Fruit fly (Drosophila melanogaster) whole organism, prepupa: ENCODE data around the gene CG46427.

Experiments used
- Blimp-1 ChIP-seq: fragments of 200-800 bp; sonication (Bioruptor generic); optimal IDR thresholded peaks from 3 replicates; lab custom pipeline; 2017; ENCODE audit warnings: missing biosample characterization, missing genetic modification characterization, mild to moderate bottlenecking, moderate library complexity, missing genetic modification reagents
- CG10669 ChIP-seq: fragments of 200-800 bp; sonication (Bioruptor generic); optimal IDR thresholded peaks from 3 replicates; lab custom pipeline; 2018; ENCODE audit warnings: missing biosample characterization, mild to moderate bottlenecking, missing genetic modification characterization, moderate library complexity
- CG11294 ChIP-seq: fragments of 200-800 bp; sonication (Bioruptor generic); IDR thresholded peaks from 2 replicates; pipeline ENCODE4 v1.3.6; 2022; ENCODE audit warnings: missing biosample characterization, missing genetic modification characterization
- CG11762 ChIP-seq: fragments of 200-800 bp; sonication (Bioruptor generic); optimal IDR thresholded peaks from 3 replicates; lab custom pipeline; 2016; ENCODE audit warnings: missing biosample characterization, missing genetic modification characterization; ENCODE audit not compliant: insufficient read depth
- CG15336 ChIP-seq: fragments of 200-800 bp; sonication (Bioruptor generic); IDR thresholded peaks from 2 replicates; pipeline ENCODE4 v1.3.6; 2022; ENCODE audit warnings: missing biosample characterization, missing genetic modification characterization
- CG16779 ChIP-seq: fragments of 200-800 bp; sonication (Bioruptor generic); optimal IDR thresholded peaks from 3 replicates; lab custom pipeline; 2017; ENCODE audit warnings: missing biosample characterization, mild to moderate bottlenecking, missing genetic modification characterization
- CG3032 ChIP-seq: fragments of 200-800 bp; optimal IDR thresholded peaks from 2 replicates; lab custom pipeline; 2019; ENCODE audit warnings: missing biosample characterization, mild to moderate bottlenecking, missing genetic modification characterization, moderate library complexity
- CG31627 ChIP-seq: fragments of 200-800 bp; sonication (Bioruptor generic); optimal IDR thresholded peaks from 3 replicates; lab custom pipeline; 2016; ENCODE audit warnings: missing biosample characterization, missing genetic modification characterization
- CG34406 ChIP-seq: fragments of 200-800 bp; sonication (Bioruptor generic); optimal IDR thresholded peaks from 3 replicates; lab custom pipeline; 2016; ENCODE audit warnings: missing biosample characterization, missing genetic modification characterization
- CG3919 ChIP-seq: fragments of 200-800 bp; sonication (Bioruptor generic); optimal IDR thresholded peaks from 3 replicates; lab custom pipeline; 2016; ENCODE audit warnings: missing biosample characterization, missing genetic modification characterization
- CG6163 ChIP-seq: fragments of 200-800 bp; sonication (Bioruptor generic); IDR thresholded peaks from 3 replicates; pipeline ENCODE4 v1.3.6; 2022; ENCODE audit warnings: missing biosample characterization, missing genetic modification characterization
- CG6276 ChIP-seq: fragments of 200-800 bp; sonication (Bioruptor generic); optimal IDR thresholded peaks from 2 replicates; lab custom pipeline; 2017; ENCODE audit warnings: missing biosample characterization, mild to moderate bottlenecking, missing genetic modification characterization
- CG6792 ChIP-seq: fragments of 200-800 bp; sonication (Bioruptor generic); optimal IDR thresholded peaks from 3 replicates; lab custom pipeline; 2016; ENCODE audit warnings: missing biosample characterization, missing genetic modification characterization
- CG6808 ChIP-seq: fragments of 200-800 bp; sonication (Bioruptor generic); optimal IDR thresholded peaks from 3 replicates; lab custom pipeline; 2017; ENCODE audit warnings: missing biosample characterization, missing genetic modification characterization, mild to moderate bottlenecking, moderate library complexity, missing genetic modification reagents
- CG6854 ChIP-seq: fragments of 200-800 bp; sonication (Bioruptor generic); optimal IDR thresholded peaks from 2 replicates; lab custom pipeline; 2017; ENCODE audit warnings: missing biosample characterization, mild to moderate bottlenecking, missing genetic modification characterization
- CG7368 ChIP-seq: fragments of 200-800 bp; sonication (Bioruptor generic); optimal IDR thresholded peaks from 3 replicates; lab custom pipeline; 2016; ENCODE audit warnings: missing biosample characterization, missing genetic modification characterization
- CG8119 ChIP-seq: fragments of 200-800 bp; sonication (Bioruptor generic); IDR thresholded peaks from 3 replicates; pipeline ENCODE4 v1.3.6; 2022; ENCODE audit warnings: missing biosample characterization, missing genetic modification characterization
- CG8319 ChIP-seq: fragments of 200-800 bp; sonication (Bioruptor generic); optimal IDR thresholded peaks from 3 replicates; lab custom pipeline; 2016; ENCODE audit warnings: missing biosample characterization, missing genetic modification characterization
- CG8632 ChIP-seq: fragments of 200-800 bp; sonication (Bioruptor generic); optimal IDR thresholded peaks from 3 replicates; lab custom pipeline; 2016; ENCODE audit warnings: missing biosample characterization, missing genetic modification characterization
- CG9139 ChIP-seq: fragments of 200-800 bp; sonication (Bioruptor generic); optimal IDR thresholded peaks from 3 replicates; lab custom pipeline; 2017; ENCODE audit warnings: missing biosample characterization, mild to moderate bottlenecking, missing genetic modification characterization
- Eip75B ChIP-seq: fragments of 200-800 bp; sonication (Bioruptor generic); optimal IDR thresholded peaks from 3 replicates; lab custom pipeline; 2016; ENCODE audit warnings: missing biosample characterization, missing genetic modification characterization
- Eip78C ChIP-seq: fragments of 200-800 bp; sonication (Bioruptor generic); peaks from one replicate; lab custom pipeline; 2016; ENCODE audit warnings: missing biosample characterization, missing genetic modification characterization
- Eip93F ChIP-seq: fragments of 200-800 bp; sonication (Bioruptor generic); optimal IDR thresholded peaks from 2 replicates; lab custom pipeline; 2016; ENCODE audit warnings: missing biosample characterization, mild to moderate bottlenecking, missing genetic modification characterization
- Ets96B ChIP-seq: fragments of 200-800 bp; optimal IDR thresholded peaks from 2 replicates; lab custom pipeline; 2019; ENCODE audit warnings: missing biosample characterization, mild to moderate bottlenecking, missing genetic modification characterization, moderate library complexity
- Gug ChIP-seq: fragments of 200-800 bp; sonication (Bioruptor generic); IDR thresholded peaks from 2 replicates; pipeline ENCODE4 v1.3.6; 2022; ENCODE audit warnings: missing biosample characterization, missing genetic modification characterization
- Hr38 ChIP-seq: sonication (Bioruptor generic); optimal IDR thresholded peaks from 2 replicates; lab custom pipeline; 2016; ENCODE audit warnings: missing biosample characterization, missing genetic modification characterization
- Hr39 ChIP-seq: fragments of 200-800 bp; sonication (Bioruptor generic); optimal IDR thresholded peaks from 2 replicates; lab custom pipeline; 2016; ENCODE audit warnings: missing biosample characterization, missing genetic modification characterization
- OdsH ChIP-seq: fragments of 200-800 bp; sonication (Bioruptor generic); optimal IDR thresholded peaks from 3 replicates; lab custom pipeline; 2016; ENCODE audit warnings: missing biosample characterization, missing genetic modification characterization
- Smox ChIP-seq: fragments of 200-800 bp; sonication (Bioruptor generic); optimal IDR thresholded peaks from 3 replicates; lab custom pipeline; 2016; ENCODE audit warnings: missing biosample characterization, missing genetic modification characterization
- Sox14 ChIP-seq: fragments of 200-800 bp; sonication (Bioruptor generic); optimal IDR thresholded peaks from 3 replicates; lab custom pipeline; 2016; ENCODE audit warnings: missing biosample characterization, missing genetic modification characterization
- acj6 ChIP-seq: fragments of 200-800 bp; sonication (Bioruptor generic); optimal IDR thresholded peaks from 3 replicates; lab custom pipeline; 2016; ENCODE audit warnings: missing biosample characterization, missing genetic modification characterization
- cyc ChIP-seq: fragments of 200-800 bp; sonication (Bioruptor generic); optimal IDR thresholded peaks from 3 replicates; lab custom pipeline; 2016; ENCODE audit warnings: missing biosample characterization, missing genetic modification characterization
- esn ChIP-seq: fragments of 200-800 bp; sonication (Bioruptor generic); optimal IDR thresholded peaks from 2 replicates; lab custom pipeline; 2016; ENCODE audit warnings: missing biosample characterization, mild to moderate bottlenecking, missing genetic modification characterization, moderate library complexity
- fd59A ChIP-seq: fragments of 200-800 bp; sonication (Bioruptor generic); optimal IDR thresholded peaks from 2 replicates; lab custom pipeline; 2017; ENCODE audit warnings: missing biosample characterization, mild to moderate bottlenecking, missing genetic modification characterization, missing genetic modification reagents
- fd85E ChIP-seq: fragments of 200-800 bp; sonication (Bioruptor generic); optimal IDR thresholded peaks from 3 replicates; lab custom pipeline; 2016; ENCODE audit warnings: missing biosample characterization, missing genetic modification characterization
- net ChIP-seq: fragments of 200-800 bp; sonication (Bioruptor generic); optimal IDR thresholded peaks from 3 replicates; lab custom pipeline; 2016; ENCODE audit warnings: missing biosample characterization, missing genetic modification characterization
- pdm3 ChIP-seq: fragments of 200-800 bp; sonication (Bioruptor generic); optimal IDR thresholded peaks from 3 replicates; lab custom pipeline; 2016; ENCODE audit warnings: missing biosample characterization, missing genetic modification characterization
- salr ChIP-seq, 2 experiments: fragments of 200-800 bp; sonication (Bioruptor generic); optimal IDR thresholded peaks; 3 replicates each; lab custom pipeline; 2016 to 2018; ENCODE audit warnings: missing biosample characterization in 2 of 2, missing genetic modification characterization in 2 of 2, mild to moderate bottlenecking in 1 of 2
- spab ChIP-seq: fragments of 200-800 bp; sonication (Bioruptor generic); optimal IDR thresholded peaks from 2 replicates; lab custom pipeline; 2017; ENCODE audit warnings: missing biosample characterization, mild to moderate bottlenecking, missing genetic modification characterization, missing genetic modification reagents
- ss ChIP-seq, 2 experiments: fragments of 200-800 bp; sonication (Bioruptor generic); optimal IDR thresholded peaks; 2 replicates in 1 of 2; 3 replicates in 1 of 2; lab custom pipeline; 2017 to 2018; ENCODE audit warnings: mild to moderate bottlenecking in 2 of 2, missing biosample characterization in 2 of 2, missing genetic modification characterization in 2 of 2, moderate library complexity in 1 of 2
- svp ChIP-seq: fragments of 200-800 bp; sonication (Bioruptor generic); peaks from one replicate; lab custom pipeline; 2016; ENCODE audit warnings: missing biosample characterization, missing genetic modification characterization
- vri ChIP-seq: fragments of 200-800 bp; sonication (Bioruptor generic); optimal IDR thresholded peaks from 3 replicates; lab custom pipeline; 2016; ENCODE audit warnings: missing biosample characterization, mild to moderate bottlenecking, missing genetic modification characterization

Gene CG46427

DNA sequence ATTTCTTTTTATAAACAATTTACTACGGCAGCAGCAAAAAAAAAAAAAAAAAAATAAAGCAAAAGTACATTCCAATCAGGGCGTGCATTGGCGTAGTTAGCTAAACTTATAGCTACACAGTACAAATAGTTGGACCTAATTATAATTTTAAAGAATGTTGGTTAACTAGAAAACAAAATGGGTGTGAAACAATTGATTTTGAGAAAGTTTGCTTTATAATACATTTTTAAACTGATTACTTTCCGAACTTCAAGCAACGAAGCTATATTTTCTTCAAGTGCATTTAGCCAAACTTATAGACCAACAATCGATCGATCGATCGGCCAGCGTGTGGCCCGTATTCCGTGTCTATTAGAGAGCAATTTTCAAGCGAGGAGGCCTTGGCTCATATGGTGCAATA, 12.4 kb upstream of the CG46427 start (continued):
- TF ChIP-seq CG9139 (GFP tag; lab: Kevin White, UChicago) (no peak), CG6163 (peak; percentile 70), fd59A (GFP tag; lab: Kevin White, UChicago) (no peak), CG8632 (GFP tag; lab: Kevin White, UChicago) (peak; percentile 29), Hr38 (GFP tag; lab: Kevin White, UChicago) (no peak), net (GFP tag; lab: Kevin White, UChicago) (peak; percentile 30), OdsH (GFP tag; lab: Kevin White, UChicago) (peak; percentile 53), CG6276 (no peak), svp (GFP tag; lab: Kevin White, UChicago) (peak; percentile 51), fd85E (GFP tag; lab: Kevin White, UChicago) (no peak), Eip75B (GFP tag; lab: Kevin White, UChicago) (no peak), esn (GFP tag; lab: Kevin White, UChicago) (peak; percentile 3), CG3032 (tag; lab: Kevin White, UChicago) (peak; percentile 23)

dm6 chr3R:12450713-12451259, 11.8 kb upstream of the CG46427 start:
- TF ChIP-seq vri (GFP tag; lab: Kevin White, UChicago) (peak; percentile 81), CG15336 (no peak), ss (GFP tag; optimal IDR thresholded peaks at IDR 0.05; lab: Kevin White, UChicago) (no peak), Hr39 (GFP tag; lab: Kevin White, UChicago) (no peak), Blimp-1 (no peak), Eip78C (GFP tag; lab: Kevin White, UChicago) (peak; percentile 37), Gug (GFP tag; lab: Robert Waterston, UW) (no peak), OdsH (GFP tag; lab: Kevin White, UChicago) (no peak), esn (GFP tag; lab: Kevin White, UChicago) (no peak), CG8632 (GFP tag; lab: Kevin White, UChicago) (no peak), CG8319 (no peak), Eip93F (GFP tag; lab: Kevin White, UChicago) (peak; percentile 47), CG7368 (no peak)

DNA sequence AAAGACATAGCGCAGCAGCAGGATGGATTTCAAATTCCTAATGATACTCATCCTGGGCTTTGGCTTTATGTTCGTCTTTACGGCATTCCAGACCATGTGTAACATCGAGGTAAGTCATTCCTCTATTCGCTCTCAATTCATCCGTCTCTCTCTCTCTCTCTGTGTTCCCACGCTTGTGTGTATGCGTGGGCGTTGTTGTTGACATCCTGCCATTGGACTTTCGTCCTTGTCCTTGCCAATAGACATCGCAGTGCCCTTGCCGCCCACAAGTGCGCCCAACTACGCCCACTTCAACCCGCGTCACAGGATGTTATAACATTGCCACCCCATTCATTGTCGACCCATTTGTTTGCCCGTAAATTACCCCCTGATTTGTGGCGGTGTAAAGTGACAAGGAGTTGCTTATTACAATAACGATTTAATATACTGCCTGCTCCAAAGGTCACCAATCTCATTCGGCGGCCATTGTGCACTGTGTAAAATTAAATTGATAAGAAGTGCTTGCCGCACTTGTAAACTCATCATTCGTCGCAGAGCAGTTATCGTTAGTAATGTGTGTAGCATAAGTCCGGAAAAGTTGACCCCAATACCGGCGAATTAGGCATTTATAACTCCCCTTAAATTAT, 10.8 kb upstream of the CG46427 start:
- peak; percentile 21 for TF ChIP-seq Sox14
- peak; percentile 2 for TF ChIP-seq CG6854 (GFP tag; lab: Kevin White, UChicago)
- no peak for TF ChIP-seq CG11762
- peak; percentile 94 for TF ChIP-seq svp (GFP tag; lab: Kevin White, UChicago)
- peak; percentile 8 for TF ChIP-seq net (GFP tag; lab: Kevin White, UChicago)
- TF ChIP-seq Smox, result no peak
- TF ChIP-seq acj6 (GFP tag; lab: Kevin White, UChicago), result no peak
- peak; percentile 1 for TF ChIP-seq spab (GFP tag; lab: Kevin White, UChicago)
- peak in 1 of 2 experiments; percentile 44 for TF ChIP-seq ss (GFP tag; optimal IDR thresholded peaks at IDR 0.05; lab: Kevin White, UChicago)
- peak; percentile 6 for TF ChIP-seq CG9139 (GFP tag; lab: Kevin White, UChicago)
- TF ChIP-seq CG3919, result peak; percentile 21
- no peak for TF ChIP-seq salr (GFP tag; optimal IDR thresholded peaks at IDR 0.05; lab: Kevin White, UChicago)
- peak; percentile 52 for TF ChIP-seq Eip78C (GFP tag; lab: Kevin White, UChicago)
- TF ChIP-seq CG8119, result no peak
- no peak for TF ChIP-seq CG8632 (GFP tag; lab: Kevin White, UChicago)
- peak; percentile 20 for TF ChIP-seq CG10669 (GFP tag; lab: Kevin White, UChicago)

- peak; percentile 99 for TF ChIP-seq CG6808
- TF ChIP-seq ss (GFP tag; optimal IDR thresholded peaks at IDR 0.05; lab: Kevin White, UChicago), result peak; percentile 100
- TF ChIP-seq Eip93F (GFP tag; lab: Kevin White, UChicago), result peak; percentile 100
- peak; percentile 99 for TF ChIP-seq CG16779 (tag; lab: Kevin White, UChicago)
- TF ChIP-seq pdm3, result peak; percentile 100
- peak; percentile 100 for TF ChIP-seq spab (GFP tag; lab: Kevin White, UChicago)
- peak; percentile 100 for TF ChIP-seq CG3032 (tag; lab: Kevin White, UChicago)
- peak; percentile 100 for TF ChIP-seq esn (GFP tag; lab: Kevin White, UChicago)
- TF ChIP-seq CG8119, result peak; percentile 100
- TF ChIP-seq CG6792 (GFP tag; lab: Kevin White, UChicago), result peak; percentile 100
- TF ChIP-seq Eip78C (GFP tag; lab: Kevin White, UChicago), result peak; percentile 100
- TF ChIP-seq Eip75B (GFP tag; lab: Kevin White, UChicago), result peak; percentile 100
- peak; percentile 100 for TF ChIP-seq Gug (GFP tag; lab: Robert Waterston, UW)
- TF ChIP-seq CG34406 (GFP tag; lab: Kevin White, UChicago), result peak; percentile 100
- TF ChIP-seq CG31627 (GFP tag; lab: Kevin White, UChicago), result peak; percentile 100
- peak; percentile 100 for TF ChIP-seq cyc (GFP tag; lab: Kevin White, UChicago)
- TF ChIP-seq Sox14, result peak; percentile 100
- peak; percentile 100 for TF ChIP-seq CG15336
- TF ChIP-seq svp (GFP tag; lab: Kevin White, UChicago), result peak; percentile 100
- peak; percentile 100 for TF ChIP-seq CG11294 (GFP tag; lab: Robert Waterston, UW)
- TF ChIP-seq Ets96B, result peak; percentile 100
- peak; percentile 100 for TF ChIP-seq CG10669 (GFP tag; lab: Kevin White, UChicago)
- peak; percentile 100 for TF ChIP-seq CG6854 (GFP tag; lab: Kevin White, UChicago)
These were observed 10.0 kb upstream of the CG46427 start, which contains the start of gene CG18549 for dm6 chr3R:12448889-12449314. CG18549 (plus strand) TSS chr3R:12449296.
